Worm (Caenorhabditis elegans) whole organism, L2 larva: ENCODE measurements around the gene dac-1.

Experiments used
- ama-1 ChIP-seq: fragments of 150-350 bp; optimal IDR thresholded peaks from 2 replicates; lab custom pipeline; 2018; ENCODE audit warnings: inconsistent platforms
- blmp-1 ChIP-seq: sonication (generic microtip); optimal IDR thresholded peaks from 2 replicates; lab custom pipeline; 2017; ENCODE audit warnings: missing genetic modification characterization, mild to moderate bottlenecking, missing compliant biosample characterization, antibody characterized with exemption, moderate library complexity; ENCODE audit not compliant: insufficient read depth
- elt-3 ChIP-seq: sonication (generic microtip); optimal IDR thresholded peaks from 2 replicates; lab custom pipeline; 2017; ENCODE audit warnings: missing biosample characterization, missing genetic modification characterization
- lin-13 ChIP-seq: fragments of 150-350 bp; optimal IDR thresholded peaks from 2 replicates; lab custom pipeline; 2014; ENCODE audit warnings: missing biosample characterization, missing genetic modification reagents, missing genetic modification characterization
- lsy-2 ChIP-seq, 2 experiments: fragments of 150-350 bp in 1 of 2; sonication (generic microtip) in 1 of 2; optimal IDR thresholded peaks; 2 replicates each; lab custom pipeline; 2014 to 2017; ENCODE audit warnings: missing biosample characterization in 2 of 2, missing genetic modification characterization in 2 of 2
- mbf-1 ChIP-seq: sonication (generic microtip); optimal IDR thresholded peaks from 2 replicates; lab custom pipeline; 2017; ENCODE audit warnings: missing biosample characterization, missing genetic modification characterization
- nhr-11 ChIP-seq: fragments of 150-350 bp; optimal IDR thresholded peaks from 2 replicates; lab custom pipeline; 2014; ENCODE audit warnings: missing biosample characterization, missing genetic modification characterization
- nhr-77 ChIP-seq: fragments of 150-350 bp; optimal IDR thresholded peaks from 2 replicates; lab custom pipeline; 2014; ENCODE audit warnings: missing biosample characterization, missing genetic modification characterization
- snpc-4 ChIP-seq: fragments of 150-350 bp; optimal IDR thresholded peaks from 2 replicates; lab custom pipeline; 2014; ENCODE audit warnings: missing biosample characterization, missing genetic modification characterization
- unc-62 ChIP-seq: fragments of 150-350 bp; optimal IDR thresholded peaks from 2 replicates; lab custom pipeline; 2014; ENCODE audit warnings: missing biosample characterization, missing genetic modification reagents, missing genetic modification characterization
- zag-1 ChIP-seq: fragments of 150-350 bp; optimal IDR thresholded peaks from 2 replicates; lab custom pipeline; 2014; ENCODE audit warnings: missing biosample characterization, missing genetic modification characterization

- TF ChIP-seq snpc-4 (tag; lab: Kevin White, UChicago) (no peak), lsy-2 (tag; optimal IDR thresholded peaks at IDR 0.05; lab: Kevin White, UChicago) (no peak), blmp-1 (tag; lab: Kevin White, UChicago) (no peak), unc-62 (GFP tag; lab: Kevin White, UChicago) (no peak), mbf-1 (tag; lab: Kevin White, UChicago) (no peak), lin-13 (no peak), ama-1 (lab: Kevin White, UChicago) (no peak), elt-3 (tag; lab: Kevin White, UChicago) (no peak), zag-1 (tag; lab: Kevin White, UChicago) (no peak), nhr-77 (tag; lab: Kevin White, UChicago) (no peak), nhr-11 (tag; lab: Kevin White, UChicago) (no peak)
These were observed 18.5 kb downstream of the dac-1 start for ce11 chrIII:834443-834815.
